Fruit fly (Drosophila melanogaster): ENCODE results near the gene Taf13.
A peak's percentile ranks its signal among the peaks of the same experiment; 100 is the strongest.

Taf13 gene

DNA sequence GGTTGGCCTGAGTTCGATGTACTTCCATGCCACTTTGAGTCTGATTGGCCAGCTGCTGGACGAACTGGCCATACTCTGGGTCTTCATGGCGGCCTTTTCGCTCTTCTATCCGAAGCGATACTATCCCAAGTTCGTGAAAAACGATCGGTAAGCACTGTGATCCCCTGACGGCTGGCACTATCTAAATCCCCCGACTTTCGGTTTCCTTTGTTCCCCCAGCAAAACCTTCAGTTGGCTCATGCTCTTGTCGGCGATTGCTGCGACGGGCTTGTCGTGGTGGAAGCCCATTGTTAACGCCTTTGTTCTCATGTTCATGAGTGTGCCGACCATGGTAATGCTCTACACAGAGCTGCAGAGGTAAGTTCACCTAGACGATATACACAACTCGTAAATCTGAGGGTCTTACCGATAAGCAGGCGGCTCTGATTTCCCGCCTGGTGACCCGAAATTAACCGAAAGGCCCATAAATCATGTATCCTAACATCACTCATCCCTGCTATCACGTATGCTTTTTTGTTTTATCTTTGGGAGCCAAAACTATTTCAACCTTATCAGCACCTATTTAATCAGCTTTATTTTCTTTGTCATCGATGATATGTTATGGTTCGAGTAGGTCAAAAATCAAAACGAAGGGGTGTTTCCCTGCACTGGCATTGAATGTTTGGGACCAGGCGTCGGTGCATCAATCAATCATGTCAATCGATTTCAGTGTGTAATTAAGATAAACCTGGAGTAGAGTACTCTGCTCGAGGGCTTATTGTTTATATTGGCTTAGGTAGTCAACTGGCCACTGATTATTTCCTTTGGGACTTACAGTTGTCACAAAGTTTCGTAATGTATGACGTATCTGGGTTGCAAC is 24.3 kb downstream of the Taf13 start (continued):
- no peak for TF ChIP-seq Spps (tag; optimal IDR thresholded peaks at IDR 0.05)
- TF ChIP-seq Sox100B (GFP tag; optimal IDR thresholded peaks at IDR 0.05), result peak; percentile 7
- peak; percentile 49 for TF ChIP-seq CG7745 (tag; optimal IDR thresholded peaks at IDR 0.05)
- no peak for TF ChIP-seq NFAT (GFP tag; IDR thresholded peaks at IDR 0.05)
- no peak for TF ChIP-seq Sox102F (GFP tag; optimal IDR thresholded peaks at IDR 0.05)
- TF ChIP-seq Dip2 (GFP tag; IDR thresholded peaks at IDR 0.05), result no peak
- TF ChIP-seq seq (GFP tag; IDR thresholded peaks at IDR 0.05), result no peak
- peak in 1 of 2 experiments; percentile 93 for TF ChIP-seq Hr78 (GFP tag; optimal IDR thresholded peaks at IDR 0.05)
- peak; percentile 13 for TF ChIP-seq CG15696 (tag; optimal IDR thresholded peaks at IDR 0.05)
- TF ChIP-seq CG9876 (GFP tag; optimal IDR thresholded peaks at IDR 0.05), result no peak
- TF ChIP-seq CG14050 (GFP tag; IDR thresholded peaks at IDR 0.05), result no peak
- TF ChIP-seq CG12744 (GFP tag; optimal IDR thresholded peaks at IDR 0.05), result no peak
- no peak for TF ChIP-seq gem (tag; optimal IDR thresholded peaks at IDR 0.05)
- TF ChIP-seq CG3281 (GFP tag; optimal IDR thresholded peaks at IDR 0.05), result no peak
- TF ChIP-seq dmrt11E (tag; optimal IDR thresholded peaks at IDR 0.05), result peak; percentile 6
- no peak for TF ChIP-seq trem (tag; optimal IDR thresholded peaks at IDR 0.05)
- TF ChIP-seq CG1529 (GFP tag; optimal IDR thresholded peaks at IDR 0.05), result no peak
- TF ChIP-seq tio (GFP tag; optimal IDR thresholded peaks at IDR 0.05), result no peak
- peak; percentile 75 for TF ChIP-seq sens (GFP tag)
- no peak for TF ChIP-seq CG10431 (GFP tag; optimal IDR thresholded peaks at IDR 0.05)
- no peak for TF ChIP-seq CG12236 (GFP tag; optimal IDR thresholded peaks at IDR 0.05)
- peak; percentile 5 for TF ChIP-seq Med (GFP tag)
- no peak for TF ChIP-seq CG1832 (GFP tag; optimal IDR thresholded peaks at IDR 0.05)
- TF ChIP-seq CG2129 (GFP tag; IDR thresholded peaks at IDR 0.05; ENCODE audit: partially characterized antibody), result no peak
- no peak for TF ChIP-seq CG14965 (GFP tag; optimal IDR thresholded peaks at IDR 0.05; ENCODE audit: borderline replicate concordance)
- TF ChIP-seq CTCF (GFP tag; optimal IDR thresholded peaks at IDR 0.05), result no peak
- TF ChIP-seq Nf-YC (tag; optimal IDR thresholded peaks at IDR 0.05), result peak; percentile 48
- TF ChIP-seq grn (GFP tag; optimal IDR thresholded peaks at IDR 0.05), result peak; percentile 95
- peak; percentile 2 for TF ChIP-seq CG8478 (optimal IDR thresholded peaks at IDR 0.05)
- no peak for TF ChIP-seq pum (GFP tag; optimal IDR thresholded peaks at IDR 0.05)
- no peak for TF ChIP-seq CG4360 (GFP tag; IDR thresholded peaks at IDR 0.05)
- peak; percentile 86 for TF ChIP-seq lab (GFP tag; optimal IDR thresholded peaks at IDR 0.05)
- no peak for TF ChIP-seq CG9932 (GFP tag; IDR thresholded peaks at IDR 0.05)
- TF ChIP-seq Deaf1 (tag; optimal IDR thresholded peaks at IDR 0.05), result peak; percentile 68
- TF ChIP-seq CG17612 (GFP tag; IDR thresholded peaks at IDR 0.05), result no peak
- TF ChIP-seq dm (GFP tag; optimal IDR thresholded peaks at IDR 0.05), result no peak
- TF ChIP-seq maf-S (GFP tag; optimal IDR thresholded peaks at IDR 0.05), result no peak
- no peak for TF ChIP-seq Hand (GFP tag; optimal IDR thresholded peaks at IDR 0.05)
- peak; percentile 42 for TF ChIP-seq salm (tag; optimal IDR thresholded peaks at IDR 0.05)
- TF ChIP-seq HmgZ (tag; optimal IDR thresholded peaks at IDR 0.05), result no peak
- no peak for TF ChIP-seq CG8388 (GFP tag; optimal IDR thresholded peaks at IDR 0.05)
- no peak for TF ChIP-seq HLH54F (GFP tag; optimal IDR thresholded peaks at IDR 0.05)
- TF ChIP-seq CG4282 (GFP tag; optimal IDR thresholded peaks at IDR 0.05), result no peak
- no peak for TF ChIP-seq bab2 (GFP tag; optimal IDR thresholded peaks at IDR 0.05)
- TF ChIP-seq CG16815 (GFP tag; optimal IDR thresholded peaks at IDR 0.05), result no peak
- TF ChIP-seq CG17359 (tag; optimal IDR thresholded peaks at IDR 0.05), result no peak
- TF ChIP-seq Mad (GFP tag; optimal IDR thresholded peaks at IDR 0.05), result no peak
- TF ChIP-seq onecut (GFP tag; IDR thresholded peaks at IDR 0.05), result 0 out of 2 replicates have a peak, but pooled peaks have one; percentile 6
- no peak for TF ChIP-seq CG9215 (GFP tag; IDR thresholded peaks at IDR 0.05)
- no peak for TF ChIP-seq scrt (GFP tag; optimal IDR thresholded peaks at IDR 0.05)
- TF ChIP-seq Drgx (GFP tag; IDR thresholded peaks at IDR 0.05), result no peak
